Fruit fly (Drosophila melanogaster) Kc167 (cell line): ENCODE data around the gene upd3.

ENCODE experiments used
- Myc ChIP-seq: fragments of >200 bp; optimal IDR thresholded peaks from 2 replicates; lab custom pipeline; 2017; ENCODE audit warnings: missing external identifiers
- h ChIP-seq: fragments of >200 bp; optimal IDR thresholded peaks from 3 replicates; lab custom pipeline; 2018; ENCODE audit warnings: missing external identifiers
- psq ChIP-seq: fragments of >200 bp; optimal IDR thresholded peaks from 2 replicates; lab custom pipeline; 2017; ENCODE audit warnings: missing external identifiers
- ttk ChIP-seq: sonication (Bioruptor generic); optimal IDR thresholded peaks from 2 replicates; lab custom pipeline; 2017; ENCODE audit warnings: missing external identifiers

DNA sequence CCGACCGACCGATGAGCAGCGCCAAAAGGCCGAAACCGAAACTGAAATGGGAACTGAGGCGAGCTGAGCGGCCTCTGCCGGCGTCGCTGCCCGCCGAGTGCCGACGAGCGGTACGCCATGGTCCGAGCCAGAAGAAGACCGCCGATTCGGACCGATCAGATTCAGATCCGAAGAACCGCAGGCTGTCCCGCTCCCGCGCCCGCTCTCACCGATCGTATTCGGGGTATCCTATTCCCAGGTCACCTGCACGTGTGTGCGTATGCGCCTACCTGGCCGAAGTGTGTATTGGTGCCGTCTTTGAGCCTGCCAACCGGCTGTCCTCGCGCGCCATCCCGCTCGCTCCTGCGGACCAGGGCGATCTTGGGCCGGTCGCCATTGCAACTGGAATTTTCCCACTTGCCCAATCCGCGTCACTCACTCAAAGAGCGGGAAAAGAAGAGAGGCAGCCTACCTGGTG, 32.2 kb downstream of the upd3 start, which contains the start of gene upd1:
- TF ChIP-seq psq (no peak), h (lab: Kevin White, UChicago) (no peak), ttk (no peak), Myc (lab: Kevin White, UChicago) (no peak)
